Worm (Caenorhabditis elegans): ENCODE results near the gene C06A1.6.

The C06A1.6 gene

DNA sequence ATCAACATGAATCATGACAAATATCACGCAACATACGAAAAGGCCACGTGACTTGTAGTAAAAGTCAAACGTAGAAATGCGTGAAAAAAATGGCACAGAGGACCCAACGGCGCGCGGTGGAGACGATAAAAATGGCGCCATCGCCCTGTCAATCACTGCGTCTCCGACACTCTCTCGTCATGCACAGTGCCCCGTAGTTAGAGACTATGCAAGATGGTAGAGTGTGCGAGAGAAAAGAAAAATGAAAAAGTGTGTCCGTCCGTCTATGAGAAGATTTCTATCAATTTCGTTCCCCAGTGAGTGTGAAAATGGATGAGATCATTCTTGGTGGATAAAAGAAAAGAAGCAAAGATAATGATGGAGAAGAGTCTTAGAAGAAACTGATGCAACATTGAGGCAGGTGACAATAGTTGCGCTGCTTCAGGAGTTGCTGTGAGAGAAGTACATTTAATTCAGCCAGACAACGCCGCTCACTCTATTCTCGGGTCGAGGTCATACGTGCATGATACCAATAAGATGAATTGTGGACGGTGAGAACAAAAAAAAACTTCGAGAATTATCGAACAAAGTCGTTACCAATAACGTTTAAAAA, 8.9 kb downstream of the C06A1.6 start (continued):
- TF ChIP-seq nhr-179 (tag; optimal IDR thresholded peaks at IDR 0.05) (no peak), lag-1 (GFP tag; IDR thresholded peaks at IDR 0.05) (no peak), dpl-1 (GFP tag; optimal IDR thresholded peaks at IDR 0.05) (no peak), F52B5.7 (tag; optimal IDR thresholded peaks at IDR 0.05) (no peak), lsl-1 (GFP tag; optimal IDR thresholded peaks at IDR 0.05) (no peak), lin-54 (GFP tag; optimal IDR thresholded peaks at IDR 0.05) (peak; percentile 7), F55B11.4 (tag; optimal IDR thresholded peaks at IDR 0.05; ENCODE audit: borderline replicate concordance, insufficient read depth) (no peak), cebp-1 (GFP tag; IDR thresholded peaks at IDR 0.05) (no peak), cebp-1 (tag; optimal IDR thresholded peaks at IDR 0.05) (no peak), F57C9.4 (tag; optimal IDR thresholded peaks at IDR 0.05) (no peak), madf-10 (tag; optimal IDR thresholded peaks at IDR 0.05) (no peak), Y95B8A.8 (GFP tag; IDR thresholded peaks at IDR 0.05) (0 out of 2 replicates have a peak, but pooled peaks have one; percentile 36), ama-1 (optimal IDR thresholded peaks at IDR 0.05) (peak; percentile 79), ama-1 (GFP tag; optimal IDR thresholded peaks at IDR 0.05) (no peak), ztf-3 (GFP tag; optimal IDR thresholded peaks at IDR 0.05) (peak; percentile 65), nhr-120 (GFP tag; IDR thresholded peaks at IDR 0.05) (no peak), die-1 (tag; optimal IDR thresholded peaks at IDR 0.05) (no peak), T07F8.4 (tag; optimal IDR thresholded peaks at IDR 0.05) (no peak), pbrm-1 (GFP tag; IDR thresholded peaks at IDR 0.05) (peak; percentile 8; the same call in 1 of the 2 replicates), B0261.1 (tag; optimal IDR thresholded peaks at IDR 0.05) (no peak), tbx-9 (tag; optimal IDR thresholded peaks at IDR 0.05; ENCODE audit: borderline replicate concordance) (no peak), K12H6.12 (tag; optimal IDR thresholded peaks at IDR 0.05) (peak; percentile 16), nhr-80 (tag; optimal IDR thresholded peaks at IDR 0.05) (peak; percentile 72), attf-5 (GFP tag; optimal IDR thresholded peaks at IDR 0.05) (peak; percentile 36), lin-40 (tag; optimal IDR thresholded peaks at IDR 0.05) (peak; percentile 15), ccch-3 (GFP tag; optimal IDR thresholded peaks at IDR 0.05) (no peak), F49E8.2 (tag; optimal IDR thresholded peaks at IDR 0.05; ENCODE audit: insufficient read depth) (no peak), ceh-100 (GFP tag; IDR thresholded peaks at IDR 0.05) (no peak), madf-8 (GFP tag; conservative IDR thresholded peaks at IDR 0.05) (no peak), ekl-4 (GFP tag; IDR thresholded peaks at IDR 0.05) (peak; percentile 35; the same call in 1 of the 2 replicates), aptf-3 (GFP tag; IDR thresholded peaks at IDR 0.05) (no peak), gei-17 (GFP tag; optimal IDR thresholded peaks at IDR 0.05) (peak; percentile 15), ztf-18 (tag; optimal IDR thresholded peaks at IDR 0.05) (no peak), lsy-27 (tag; optimal IDR thresholded peaks at IDR 0.05; ENCODE audit: borderline replicate concordance, insufficient read depth) (no peak), ceh-27 (GFP tag; optimal IDR thresholded peaks at IDR 0.05) (no peak), athp-1 (tag; optimal IDR thresholded peaks at IDR 0.05) (no peak), hmg-1.2 (GFP tag; IDR thresholded peaks at IDR 0.05) (peak; percentile 52; the same call in 1 of the 2 replicates), ZK185.1 (tag; optimal IDR thresholded peaks at IDR 0.05; ENCODE audit: poor library complexity, severe bottlenecking) (no peak), sptf-2 (GFP tag; optimal IDR thresholded peaks at IDR 0.05) (no peak), unc-62 (GFP tag; optimal IDR thresholded peaks at IDR 0.05) (peak; percentile 16), ztf-22 (GFP tag; optimal IDR thresholded peaks at IDR 0.05) (no peak), ztf-25 (GFP tag; IDR thresholded peaks at IDR 0.05) (no peak), F22D6.2 (tag; optimal IDR thresholded peaks at IDR 0.05) (no peak), madf-3 (GFP tag; IDR thresholded peaks at IDR 0.05) (no peak), nhr-27 (tag; optimal IDR thresholded peaks at IDR 0.05) (no peak), atf-7 (tag; optimal IDR thresholded peaks at IDR 0.05) (peak; percentile 30), snpc-3.4 (tag; optimal IDR thresholded peaks at IDR 0.05) (no peak), Y53F4B.3 (GFP tag; IDR thresholded peaks at IDR 0.05) (no peak), somi-1 (GFP tag; optimal IDR thresholded peaks at IDR 0.05) (peak; percentile 31)

Data from whole organism, young adult.